Fruit fly (Drosophila melanogaster) whole organism, pupa: ENCODE results near the gene Psf2.

Experiments used
- CG10348 ChIP-seq: fragments of 200-800 bp; sonication (Bioruptor generic); IDR thresholded peaks from 2 replicates; pipeline ENCODE4 v1.3.6; 2022; ENCODE audit warnings: missing biosample characterization, missing genetic modification characterization
- CG12605 ChIP-seq: fragments of 200-800 bp; sonication (Bioruptor generic); IDR thresholded peaks from 2 replicates; pipeline ENCODE4 v1.3.6; 2022; ENCODE audit warnings: missing biosample characterization, missing genetic modification characterization
- CG13204 ChIP-seq: fragments of 200-800 bp; sonication (Bioruptor generic); optimal IDR thresholded peaks from 2 replicates; lab custom pipeline; 2018; ENCODE audit warnings: missing biosample characterization, mild to moderate bottlenecking, missing genetic modification characterization, moderate library complexity
- CG14655 ChIP-seq: fragments of 200-800 bp; sonication (Bioruptor generic); optimal IDR thresholded peaks from 3 replicates; lab custom pipeline; 2017; ENCODE audit warnings: mild to moderate bottlenecking, missing biosample characterization, missing genetic modification reagents, missing genetic modification characterization
- CG15710 ChIP-seq: fragments of 200-800 bp; sonication (Bioruptor generic); optimal IDR thresholded peaks from 2 replicates; lab custom pipeline; 2018; ENCODE audit warnings: missing biosample characterization, mild to moderate bottlenecking, missing genetic modification characterization, moderate library complexity
- CG17806 ChIP-seq: fragments of 200-800 bp; sonication (Bioruptor generic); optimal IDR thresholded peaks from 2 replicates; lab custom pipeline; 2018; ENCODE audit warnings: missing biosample characterization, mild to moderate bottlenecking, missing genetic modification characterization, moderate library complexity
- CG32121 ChIP-seq: fragments of 200-800 bp; sonication (Bioruptor generic); IDR thresholded peaks from 2 replicates; pipeline ENCODE4 v1.3.6; 2022; ENCODE audit warnings: missing biosample characterization, missing genetic modification characterization
- CG34367 ChIP-seq: fragments of 200-800 bp; sonication (Bioruptor generic); optimal IDR thresholded peaks from 2 replicates; lab custom pipeline; 2018; ENCODE audit warnings: missing biosample characterization, mild to moderate bottlenecking, missing genetic modification characterization
- CG4496 ChIP-seq: fragments of 200-800 bp; sonication (Bioruptor generic); IDR thresholded peaks from 3 replicates; pipeline ENCODE4 v1.3.6; 2022; ENCODE audit warnings: missing biosample characterization, missing genetic modification characterization
- CG8159 ChIP-seq: fragments of 200-800 bp; sonication (Bioruptor generic); optimal IDR thresholded peaks from 3 replicates; lab custom pipeline; 2018; ENCODE audit warnings: missing biosample characterization, mild to moderate bottlenecking, missing genetic modification characterization, moderate library complexity
- CG8301 ChIP-seq: fragments of 200-800 bp; sonication (Bioruptor generic); optimal IDR thresholded peaks from 2 replicates; lab custom pipeline; 2018; ENCODE audit warnings: missing biosample characterization, mild to moderate bottlenecking, missing genetic modification characterization
- CG9948 ChIP-seq: fragments of 200-800 bp; sonication (Bioruptor generic); optimal IDR thresholded peaks from 2 replicates; lab custom pipeline; 2018; ENCODE audit warnings: missing biosample characterization, mild to moderate bottlenecking, missing genetic modification characterization, moderate library complexity
- D1 ChIP-seq: fragments of 200-800 bp; sonication (Bioruptor generic); optimal IDR thresholded peaks from 2 replicates; lab custom pipeline; 2018; ENCODE audit warnings: missing biosample characterization, mild to moderate bottlenecking, missing genetic modification characterization, moderate library complexity
- EcR ChIP-seq: fragments of 200-800 bp; sonication (Bioruptor generic); optimal IDR thresholded peaks from 3 replicates; lab custom pipeline; 2019; ENCODE audit warnings: missing biosample characterization, missing genetic modification characterization, mild to moderate bottlenecking, moderate library complexity, missing genetic modification reagents
- Ets98B ChIP-seq: fragments of 200-800 bp; sonication (Bioruptor generic); IDR thresholded peaks from 2 replicates; pipeline ENCODE4 v1.3.6; 2022; ENCODE audit warnings: missing biosample characterization, missing genetic modification characterization
- Pif1A ChIP-seq: fragments of 200-800 bp; sonication (Bioruptor generic); optimal IDR thresholded peaks from 3 replicates; lab custom pipeline; 2016; ENCODE audit warnings: missing biosample characterization, missing genetic modification characterization
- Pif1B ChIP-seq: fragments of 200-800 bp; sonication (Bioruptor generic); optimal IDR thresholded peaks from 3 replicates; lab custom pipeline; 2016; ENCODE audit warnings: missing biosample characterization, missing genetic modification characterization
- Snoo ChIP-seq: fragments of 200-800 bp; sonication (Bioruptor generic); optimal IDR thresholded peaks from 3 replicates; lab custom pipeline; 2017; ENCODE audit warnings: missing biosample characterization, mild to moderate bottlenecking, missing genetic modification characterization, inconsistent platforms
- fd96Ca ChIP-seq: fragments of 200-800 bp; sonication (Bioruptor generic); IDR thresholded peaks from 3 replicates; pipeline ENCODE4 v1.3.6; 2022; ENCODE audit warnings: missing biosample characterization, missing genetic modification characterization
- rn ChIP-seq: fragments of 200-800 bp; sonication (Bioruptor generic); IDR thresholded peaks from 2 replicates; pipeline ENCODE4 v1.3.6; 2022; ENCODE audit warnings: missing biosample characterization, missing genetic modification characterization

Gene Psf2

dm6 chr2L:4370007-4370521, 17.1 kb downstream of the Psf2 start:
- TF ChIP-seq rn (GFP tag; lab: Robert Waterston, UW) (no peak), CG4496 (GFP tag; lab: Robert Waterston, UW) (no peak), CG15710 (tag; lab: Kevin White, UChicago) (no peak), CG14655 (GFP tag; lab: Kevin White, UChicago) (no peak), Ets98B (GFP tag; lab: Robert Waterston, UW) (no peak), EcR (GFP tag; lab: Kevin White, UChicago) (no peak), fd96Ca (GFP tag; lab: Robert Waterston, UW) (no peak), CG13204 (GFP tag; lab: Kevin White, UChicago) (no peak), Pif1A (GFP tag; lab: Kevin White, UChicago) (no peak), CG32121 (GFP tag; lab: Robert Waterston, UW) (no peak), CG12605 (GFP tag; lab: Robert Waterston, UW) (no peak)

- no peak for TF ChIP-seq CG10348 (GFP tag; lab: Robert Waterston, UW)
- TF ChIP-seq rn (GFP tag; lab: Robert Waterston, UW) = no peak
- no peak for TF ChIP-seq CG34367 (tag; lab: Kevin White, UChicago)
- TF ChIP-seq CG13204 (GFP tag; lab: Kevin White, UChicago) = no peak
- no peak for TF ChIP-seq Snoo (tag; lab: Kevin White, UChicago)
- no peak for TF ChIP-seq Ets98B (GFP tag; lab: Robert Waterston, UW)
- no peak for TF ChIP-seq D1 (tag; lab: Kevin White, UChicago)
- TF ChIP-seq CG17806 = no peak
- no peak for TF ChIP-seq Pif1B (GFP tag; lab: Kevin White, UChicago)
- TF ChIP-seq CG12605 (GFP tag; lab: Robert Waterston, UW) = no peak
- no peak for TF ChIP-seq CG9948 (tag; lab: Kevin White, UChicago)
Measured at dm6 chr2L:4368553-4369268, 18.4 kb downstream of the Psf2 start.

- TF ChIP-seq Ets98B (GFP tag; lab: Robert Waterston, UW) = no peak
- no peak for TF ChIP-seq Pif1B (GFP tag; lab: Kevin White, UChicago)
- no peak for TF ChIP-seq D1 (tag; lab: Kevin White, UChicago)
- TF ChIP-seq CG14655 (GFP tag; lab: Kevin White, UChicago) = no peak
- no peak for TF ChIP-seq Pif1A (GFP tag; lab: Kevin White, UChicago)
- TF ChIP-seq CG4496 (GFP tag; lab: Robert Waterston, UW) = no peak
- no peak for TF ChIP-seq CG8159
- TF ChIP-seq CG13204 (GFP tag; lab: Kevin White, UChicago) = no peak
- TF ChIP-seq CG34367 (tag; lab: Kevin White, UChicago) = no peak
- TF ChIP-seq Snoo (tag; lab: Kevin White, UChicago) = no peak
Measured at dm6 chr2L:4366652-4367051, 20.5 kb downstream of the Psf2 start.

- no peak for TF ChIP-seq CG10348 (GFP tag; lab: Robert Waterston, UW)
- no peak for TF ChIP-seq CG12605 (GFP tag; lab: Robert Waterston, UW)
- TF ChIP-seq Pif1A (GFP tag; lab: Kevin White, UChicago) = no peak
- TF ChIP-seq CG32121 (GFP tag; lab: Robert Waterston, UW) = no peak
- no peak for TF ChIP-seq Ets98B (GFP tag; lab: Robert Waterston, UW)
- no peak for TF ChIP-seq CG9948 (tag; lab: Kevin White, UChicago)
- no peak for TF ChIP-seq CG8159
- no peak for TF ChIP-seq rn (GFP tag; lab: Robert Waterston, UW)
- TF ChIP-seq Pif1B (GFP tag; lab: Kevin White, UChicago) = no peak
- TF ChIP-seq D1 (tag; lab: Kevin White, UChicago) = no peak
- TF ChIP-seq CG8301 (tag; lab: Kevin White, UChicago) = no peak
- no peak for TF ChIP-seq CG13204 (GFP tag; lab: Kevin White, UChicago)
- TF ChIP-seq Snoo (tag; lab: Kevin White, UChicago) = no peak
- no peak for TF ChIP-seq CG17806
- TF ChIP-seq CG15710 (tag; lab: Kevin White, UChicago) = no peak
Measured at dm6 chr2L:4365792-4366326, 21.3 kb downstream of the Psf2 start.

- TF ChIP-seq D1 (tag; lab: Kevin White, UChicago) (no peak), CG13204 (GFP tag; lab: Kevin White, UChicago) (no peak), CG4496 (GFP tag; lab: Robert Waterston, UW) (no peak), CG10348 (GFP tag; lab: Robert Waterston, UW) (no peak), CG8301 (tag; lab: Kevin White, UChicago) (no peak)
- TF ChIP-seq, all 21 proteins: peak for 0
Measured at dm6 chr2L:4364914-4365313, 22.2 kb downstream of the Psf2 start.

dm6 chr2L:4363707-4364270, 23.4 kb downstream of the Psf2 start:
- TF ChIP-seq EcR (GFP tag; lab: Kevin White, UChicago) = no peak
- no peak for TF ChIP-seq CG15710 (tag; lab: Kevin White, UChicago)
- no peak for TF ChIP-seq Pif1B (GFP tag; lab: Kevin White, UChicago)
- no peak for TF ChIP-seq CG9948 (tag; lab: Kevin White, UChicago)
- no peak for TF ChIP-seq fd96Ca (GFP tag; lab: Robert Waterston, UW)
- TF ChIP-seq CG12605 (GFP tag; lab: Robert Waterston, UW) = no peak
- TF ChIP-seq CG34367 (tag; lab: Kevin White, UChicago) = no peak
- TF ChIP-seq CG13204 (GFP tag; lab: Kevin White, UChicago) = no peak
- no peak for TF ChIP-seq rn (GFP tag; lab: Robert Waterston, UW)
- no peak for TF ChIP-seq D1 (tag; lab: Kevin White, UChicago)
- TF ChIP-seq CG8159 = no peak
